Worm (Caenorhabditis elegans) whole organism, early embryonic: ENCODE measurements around the gene srt-63.

Source experiments
- F13C5.2 ChIP-seq: sonication (generic microtip); optimal IDR thresholded peaks from 2 replicates; lab custom pipeline; 2017; ENCODE audit warnings: mild to moderate bottlenecking, missing genetic modification characterization, inconsistent platforms, missing compliant biosample characterization
- aly-1 ChIP-seq: sonication (generic microtip); optimal IDR thresholded peaks from 2 replicates; lab custom pipeline; 2016; ENCODE audit warnings: missing genetic modification characterization, missing compliant biosample characterization
- ama-1 ChIP-seq: fragments of 150-350 bp; optimal IDR thresholded peaks from 2 replicates; lab custom pipeline; 2014
- ceh-13 ChIP-seq: fragments of 200-800 bp; sonication (Bioruptor generic); optimal IDR thresholded peaks from 2 replicates; lab custom pipeline; 2018; ENCODE audit warnings: mild to moderate bottlenecking, missing genetic modification characterization, missing compliant biosample characterization
- ceh-36 ChIP-seq: sonication (generic microtip); optimal IDR thresholded peaks from 2 replicates; lab custom pipeline; 2016; ENCODE audit warnings: missing genetic modification characterization, inconsistent platforms, missing compliant biosample characterization
- flt-1 ChIP-seq: fragments of 200-800 bp; sonication (Bioruptor generic); IDR thresholded peaks from 2 replicates; pipeline ENCODE4 v1.3.6; 2022; ENCODE audit warnings: missing genetic modification characterization, missing compliant biosample characterization
- hmbx-1 ChIP-seq: sonication (generic microtip); optimal IDR thresholded peaks from 2 replicates; lab custom pipeline; 2016; ENCODE audit warnings: mild to moderate bottlenecking, missing genetic modification characterization, missing compliant biosample characterization
- hnd-1 ChIP-seq: sonication (generic microtip); optimal IDR thresholded peaks from 2 replicates; lab custom pipeline; 2016; ENCODE audit warnings: missing genetic modification characterization, missing compliant biosample characterization
- sea-1 ChIP-seq: fragments of 200-800 bp; sonication (Bioruptor generic); conservative IDR thresholded peaks from 2 replicates; pipeline ENCODE4 v1.3.6; 2022; ENCODE audit warnings: missing genetic modification characterization, missing compliant biosample characterization
- tbx-37 ChIP-seq: fragments of 200-800 bp; sonication (Bioruptor generic); conservative IDR thresholded peaks from 2 replicates; pipeline ENCODE4 v1.3.6; 2022; ENCODE audit warnings: missing genetic modification reagents, missing genetic modification characterization, missing compliant biosample characterization
- tra-4 ChIP-seq: sonication (generic microtip); optimal IDR thresholded peaks from 2 replicates; lab custom pipeline; 2017; ENCODE audit warnings: missing genetic modification characterization, missing compliant biosample characterization

DNA sequence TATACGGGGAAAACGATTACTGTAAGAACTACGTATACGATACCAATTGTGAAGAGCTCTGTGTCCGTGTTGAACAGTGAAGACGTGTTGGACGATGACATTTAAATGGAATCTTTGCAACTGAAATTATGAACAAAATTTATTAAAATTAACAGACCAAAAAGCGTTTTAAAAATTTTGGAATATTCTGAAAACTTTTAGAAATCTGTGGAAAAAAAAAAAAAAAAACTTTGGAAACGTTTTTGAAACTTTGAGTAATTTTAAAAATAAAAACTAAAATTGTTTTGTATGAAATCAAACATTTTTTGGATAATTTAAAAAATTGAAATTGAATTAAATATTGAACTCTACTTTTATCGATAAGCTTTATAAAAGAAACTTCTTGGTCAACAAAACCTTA lies at the start of gene srt-63:
- TF ChIP-seq sea-1 (no peak), F13C5.2 (tag; lab: Kevin White, UChicago) (no peak), ceh-13 (GFP tag; lab: Kevin White, UChicago) (no peak), ama-1 (lab: Kevin White, UChicago) (no peak), aly-1 (tag; lab: Kevin White, UChicago) (no peak), tbx-37 (GFP tag; lab: Robert Waterston, UW) (no peak), hmbx-1 (tag; lab: Kevin White, UChicago) (no peak), tra-4 (tag; lab: Kevin White, UChicago) (no peak), flt-1 (GFP tag; lab: Robert Waterston, UW) (no peak), ceh-36 (tag; lab: Kevin White, UChicago) (no peak), hnd-1 (tag; lab: Kevin White, UChicago) (no peak)
